Fruit fly (Drosophila melanogaster): ENCODE measurements around the gene CG13032.

CG13032 gene

DNA sequence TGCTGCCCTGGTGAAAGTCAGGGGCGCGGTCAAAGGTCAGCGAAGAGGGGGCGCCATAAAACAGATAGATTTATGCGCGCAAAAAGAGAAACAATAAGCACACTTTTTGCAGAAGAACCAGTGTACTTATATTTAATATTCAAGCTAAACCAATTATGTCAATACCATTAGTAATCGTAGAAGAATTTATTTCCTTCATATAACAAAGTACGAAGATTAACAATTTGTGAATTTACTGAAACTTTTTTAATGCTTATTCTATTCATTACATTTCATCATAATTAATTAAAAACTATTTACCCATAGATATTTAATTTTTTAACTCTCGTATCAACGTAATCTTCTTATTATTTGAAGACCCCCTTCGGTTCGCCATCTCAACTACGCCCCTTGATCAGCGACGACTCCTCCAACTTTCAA is 31.7 kb upstream of the CG13032 start (continued):
- TF ChIP-seq dac (GFP tag; optimal IDR thresholded peaks at IDR 0.05) (peak; percentile 57), Eip78C (GFP tag) (peak; percentile 93), Smox (GFP tag; optimal IDR thresholded peaks at IDR 0.05) (peak; percentile 55), CG1621 (tag; optimal IDR thresholded peaks at IDR 0.05) (peak; percentile 47), achi (GFP tag; optimal IDR thresholded peaks at IDR 0.05) (peak; percentile 82), Hr39 (GFP tag; optimal IDR thresholded peaks at IDR 0.05) (peak; percentile 57), CG8632 (GFP tag; optimal IDR thresholded peaks at IDR 0.05) (peak; percentile 72), Eip75B (GFP tag; optimal IDR thresholded peaks at IDR 0.05) (peak; percentile 81)

DNA sequence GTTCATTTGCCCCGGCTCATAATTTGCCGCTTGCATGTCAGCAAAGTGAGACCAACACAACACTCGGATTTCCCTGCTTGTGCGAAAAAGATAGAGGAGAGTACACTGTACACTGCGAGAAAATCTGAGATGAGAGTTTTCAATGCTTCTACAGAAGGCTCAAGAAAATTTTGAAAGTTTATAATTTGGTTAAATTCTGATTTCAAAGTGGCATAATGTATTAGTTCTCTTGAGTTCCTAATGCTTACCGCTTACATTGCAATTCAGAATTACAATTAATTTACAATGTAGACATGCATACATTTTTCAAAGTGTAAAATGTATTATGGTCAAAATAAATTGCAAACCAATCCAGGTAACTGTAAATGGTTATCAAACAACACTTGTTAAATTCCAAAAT is 30.8 kb upstream of the CG13032 start:
- peak; percentile 85 for TF ChIP-seq Hr4 (GFP tag; optimal IDR thresholded peaks at IDR 0.05)
- TF ChIP-seq Eip75B (GFP tag; optimal IDR thresholded peaks at IDR 0.05): peak; percentile 33
- TF ChIP-seq salr (GFP tag; optimal IDR thresholded peaks at IDR 0.05): peak in 1 of 2 experiments; percentile 34
- TF ChIP-seq lz (GFP tag; optimal IDR thresholded peaks at IDR 0.05): no peak
- TF ChIP-seq net (GFP tag; optimal IDR thresholded peaks at IDR 0.05): peak; percentile 22
- TF ChIP-seq CG8119 (GFP tag; IDR thresholded peaks at IDR 0.05): peak; percentile 78
- peak; percentile 49 for TF ChIP-seq spab (GFP tag; optimal IDR thresholded peaks at IDR 0.05)
- peak; percentile 41 for TF ChIP-seq pdm3 (GFP tag; optimal IDR thresholded peaks at IDR 0.05)
- no peak for TF ChIP-seq CG16779 (tag; optimal IDR thresholded peaks at IDR 0.05)
- no peak for TF ChIP-seq Hr38 (GFP tag; optimal IDR thresholded peaks at IDR 0.05)
- peak; percentile 49 for TF ChIP-seq CG10631 (GFP tag; optimal IDR thresholded peaks at IDR 0.05)
- peak; percentile 78 for TF ChIP-seq CG15336 (GFP tag; IDR thresholded peaks at IDR 0.05)
- TF ChIP-seq Eip93F (GFP tag; optimal IDR thresholded peaks at IDR 0.05): no peak
- TF ChIP-seq ss (GFP tag; optimal IDR thresholded peaks at IDR 0.05): no peak
- no peak for TF ChIP-seq Ets21C (GFP tag; optimal IDR thresholded peaks at IDR 0.05)
- no peak for TF ChIP-seq cyc (GFP tag; optimal IDR thresholded peaks at IDR 0.05)
- peak; percentile 46; the same call in 1 of the 2 replicates for TF ChIP-seq CG11294 (GFP tag; IDR thresholded peaks at IDR 0.05)
- peak; percentile 80 for TF ChIP-seq CG6276 (GFP tag; optimal IDR thresholded peaks at IDR 0.05)
- no peak for TF ChIP-seq CG6854 (GFP tag; optimal IDR thresholded peaks at IDR 0.05)
- peak; percentile 48 for TF ChIP-seq Gug (GFP tag; IDR thresholded peaks at IDR 0.05)
- peak; percentile 9 for TF ChIP-seq acj6 (GFP tag; optimal IDR thresholded peaks at IDR 0.05)
- TF ChIP-seq fd85E (GFP tag; optimal IDR thresholded peaks at IDR 0.05): no peak
- no peak for TF ChIP-seq Sox15 (GFP tag; optimal IDR thresholded peaks at IDR 0.05)
- peak; percentile 53 for TF ChIP-seq CG10669 (GFP tag; optimal IDR thresholded peaks at IDR 0.05)
- TF ChIP-seq CG6792 (GFP tag; optimal IDR thresholded peaks at IDR 0.05): no peak
- TF ChIP-seq CG31627 (GFP tag; optimal IDR thresholded peaks at IDR 0.05): no peak
- TF ChIP-seq Sox102F (GFP tag; optimal IDR thresholded peaks at IDR 0.05): no peak
- peak; percentile 84 for TF ChIP-seq CG4318 (GFP tag; optimal IDR thresholded peaks at IDR 0.05)
- TF ChIP-seq Blimp-1 (GFP tag; optimal IDR thresholded peaks at IDR 0.05): no peak
- no peak for TF ChIP-seq dsx (GFP tag; optimal IDR thresholded peaks at IDR 0.05; ENCODE audit: poor library complexity, severe bottlenecking)
- TF ChIP-seq Lpt (GFP tag; optimal IDR thresholded peaks at IDR 0.05): peak; percentile 47
- TF ChIP-seq vri (GFP tag; optimal IDR thresholded peaks at IDR 0.05): no peak
- TF ChIP-seq topi (GFP tag; optimal IDR thresholded peaks at IDR 0.05): no peak
- no peak for TF ChIP-seq Hr39 (GFP tag; optimal IDR thresholded peaks at IDR 0.05)
- TF ChIP-seq CG34406 (GFP tag; optimal IDR thresholded peaks at IDR 0.05): no peak
- TF ChIP-seq Ets96B (tag; optimal IDR thresholded peaks at IDR 0.05): peak; percentile 39
- TF ChIP-seq Eip78C (GFP tag): peak; percentile 87
- no peak for TF ChIP-seq CG8632 (GFP tag; optimal IDR thresholded peaks at IDR 0.05)
- TF ChIP-seq fkh (GFP tag; optimal IDR thresholded peaks at IDR 0.05): no peak
- peak; percentile 48 for TF ChIP-seq Sox14 (GFP tag; optimal IDR thresholded peaks at IDR 0.05)
- peak; percentile 5 for TF ChIP-seq CG8319 (GFP tag; optimal IDR thresholded peaks at IDR 0.05)
- TF ChIP-seq Met (GFP tag; optimal IDR thresholded peaks at IDR 0.05): no peak
- TF ChIP-seq esn (GFP tag; optimal IDR thresholded peaks at IDR 0.05): peak; percentile 24
- TF ChIP-seq achi (GFP tag; optimal IDR thresholded peaks at IDR 0.05): peak; percentile 50
- no peak for TF ChIP-seq CG1621 (tag; optimal IDR thresholded peaks at IDR 0.05)
- TF ChIP-seq CG3919 (GFP tag; optimal IDR thresholded peaks at IDR 0.05): peak; percentile 71
- TF ChIP-seq fd59A (GFP tag; optimal IDR thresholded peaks at IDR 0.05): peak; percentile 23
- TF ChIP-seq Smox (GFP tag; optimal IDR thresholded peaks at IDR 0.05): no peak
